Worm (Caenorhabditis elegans): ENCODE data around the gene rsp-5.

ce11 chrII:6498609-6499008 lies 8.6 kb downstream of the rsp-5 start:
- TF ChIP-seq tbx-7 (tag; optimal IDR thresholded peaks at IDR 0.05) (no peak), pag-3 (tag; optimal IDR thresholded peaks at IDR 0.05; ENCODE audit: borderline replicate concordance) (no peak), sox-4 (tag; optimal IDR thresholded peaks at IDR 0.05) (no peak), hlh-30 (tag; optimal IDR thresholded peaks at IDR 0.05; ENCODE audit: insufficient read depth) (no peak), ref-2 (tag; optimal IDR thresholded peaks at IDR 0.05) (no peak), tbx-2 (tag; optimal IDR thresholded peaks at IDR 0.05) (no peak), mec-3 (tag; optimal IDR thresholded peaks at IDR 0.05; ENCODE audit: borderline replicate concordance) (no peak)

Data from whole organism, late embryonic.